Fruit fly (Drosophila melanogaster): ENCODE data around the gene Datp.

DNA sequence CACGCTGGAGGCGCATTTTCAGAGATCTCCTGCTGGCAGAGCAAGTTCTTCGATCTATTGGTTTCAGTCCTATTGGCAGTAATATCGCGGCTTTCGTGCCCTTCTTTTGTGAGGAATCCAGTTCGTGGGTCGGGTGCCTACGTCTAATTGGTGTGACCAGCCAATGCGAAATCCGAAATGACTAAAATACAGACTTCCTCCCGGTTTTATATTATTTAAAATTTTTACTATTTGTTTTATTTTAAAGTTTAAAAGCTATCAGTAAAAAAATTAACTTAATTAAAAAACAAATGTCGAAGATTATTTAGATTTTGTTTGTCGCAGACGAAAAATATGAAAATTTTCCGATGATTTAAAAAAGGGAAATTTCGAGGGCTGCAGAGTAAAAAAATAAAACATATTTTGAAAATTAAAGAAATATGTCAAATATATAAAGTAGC is 25.0 kb upstream of the Datp start, which contains the start of gene CG5850:
- TF ChIP-seq CTCF (optimal IDR thresholded peaks at IDR 0.05): no peak
- no peak for TF ChIP-seq CG8478 (optimal IDR thresholded peaks at IDR 0.05)

Measured in S2 (cell line).